Worm (Caenorhabditis elegans): ENCODE data around the gene srh-140.

ce11 chrV:15689952-15690351 lies 32.0 kb upstream of the srh-140 start, which contains the start of gene nhr-268:
- TF ChIP-seq pag-3 (tag; optimal IDR thresholded peaks at IDR 0.05; ENCODE audit: borderline replicate concordance) (no peak), ama-1 (optimal IDR thresholded peaks at IDR 0.05) (no peak), ceh-31 (tag; optimal IDR thresholded peaks at IDR 0.05) (no peak), nfya-1 (tag; optimal IDR thresholded peaks at IDR 0.05) (no peak), nhr-232 (tag; optimal IDR thresholded peaks at IDR 0.05) (no peak), eyg-1 (tag; optimal IDR thresholded peaks at IDR 0.05) (no peak), ceh-22 (tag; optimal IDR thresholded peaks at IDR 0.05) (no peak), fkh-10 (GFP tag; optimal IDR thresholded peaks at IDR 0.05) (no peak), pros-1 (tag; optimal IDR thresholded peaks at IDR 0.05) (no peak), lin-11 (tag; optimal IDR thresholded peaks at IDR 0.05) (no peak), hlh-30 (tag; optimal IDR thresholded peaks at IDR 0.05; ENCODE audit: insufficient read depth) (no peak), sdc-2 (tag; optimal IDR thresholded peaks at IDR 0.05) (no peak)

Measured in whole organism, late embryonic.